Worm (Caenorhabditis elegans) whole organism, early embryonic: ENCODE measurements around the gene srx-116.

Experiments used
- B0310.2 ChIP-seq: sonication (generic microtip); optimal IDR thresholded peaks from 2 replicates; lab custom pipeline; 2016; ENCODE audit warnings: mild to moderate bottlenecking, missing genetic modification characterization, missing compliant biosample characterization
- F13C5.2 ChIP-seq: sonication (generic microtip); optimal IDR thresholded peaks from 2 replicates; lab custom pipeline; 2017; ENCODE audit warnings: mild to moderate bottlenecking, missing genetic modification characterization, inconsistent platforms, missing compliant biosample characterization
- aly-1 ChIP-seq: sonication (generic microtip); optimal IDR thresholded peaks from 2 replicates; lab custom pipeline; 2016; ENCODE audit warnings: missing genetic modification characterization, missing compliant biosample characterization
- ama-1 ChIP-seq: fragments of 150-350 bp; optimal IDR thresholded peaks from 2 replicates; lab custom pipeline; 2014
- ceh-13 ChIP-seq: fragments of 200-800 bp; sonication (Bioruptor generic); optimal IDR thresholded peaks from 2 replicates; lab custom pipeline; 2018; ENCODE audit warnings: mild to moderate bottlenecking, missing genetic modification characterization, missing compliant biosample characterization
- ceh-36 ChIP-seq: sonication (generic microtip); optimal IDR thresholded peaks from 2 replicates; lab custom pipeline; 2016; ENCODE audit warnings: missing genetic modification characterization, inconsistent platforms, missing compliant biosample characterization
- ets-7 ChIP-seq: sonication (generic microtip); optimal IDR thresholded peaks from 2 replicates; lab custom pipeline; 2016; ENCODE audit warnings: missing genotype, missing genetic modification characterization, missing compliant biosample characterization
- flt-1 ChIP-seq: fragments of 200-800 bp; sonication (Bioruptor generic); IDR thresholded peaks from 2 replicates; pipeline ENCODE4 v1.3.6; 2022; ENCODE audit warnings: missing genetic modification characterization, missing compliant biosample characterization
- hmg-4 ChIP-seq: fragments of 200-800 bp; sonication (Bioruptor generic); optimal IDR thresholded peaks from 2 replicates; lab custom pipeline; 2018; ENCODE audit warnings: mild to moderate bottlenecking, missing genetic modification characterization, missing compliant biosample characterization
- hnd-1 ChIP-seq: sonication (generic microtip); optimal IDR thresholded peaks from 2 replicates; lab custom pipeline; 2016; ENCODE audit warnings: missing genetic modification characterization, missing compliant biosample characterization
- pes-1 ChIP-seq: fragments of 200-800 bp; sonication (Bioruptor generic); IDR thresholded peaks from 2 replicates; pipeline ENCODE4 v1.3.6; 2022; ENCODE audit warnings: missing genetic modification reagents, missing genetic modification characterization, missing compliant biosample characterization
- tbx-11 ChIP-seq: fragments of 200-800 bp; sonication (Bioruptor generic); IDR thresholded peaks from 2 replicates; pipeline ENCODE4 v1.3.6; 2022; ENCODE audit warnings: missing genetic modification characterization, missing compliant biosample characterization
- tbx-37 ChIP-seq: fragments of 200-800 bp; sonication (Bioruptor generic); conservative IDR thresholded peaks from 2 replicates; pipeline ENCODE4 v1.3.6; 2022; ENCODE audit warnings: missing genetic modification reagents, missing genetic modification characterization, missing compliant biosample characterization
- tra-4 ChIP-seq: sonication (generic microtip); optimal IDR thresholded peaks from 2 replicates; lab custom pipeline; 2017; ENCODE audit warnings: missing genetic modification characterization, missing compliant biosample characterization

- no peak for TF ChIP-seq pes-1 (GFP tag; lab: Robert Waterston, UW)
- TF ChIP-seq ceh-36 (tag; lab: Kevin White, UChicago) = no peak
- TF ChIP-seq ama-1 (lab: Kevin White, UChicago) = no peak
- TF ChIP-seq F13C5.2 (tag; lab: Kevin White, UChicago) = no peak
- no peak for TF ChIP-seq ceh-13 (GFP tag; lab: Kevin White, UChicago)
- TF ChIP-seq ets-7 = no peak
- TF ChIP-seq flt-1 (GFP tag; lab: Robert Waterston, UW) = no peak
- TF ChIP-seq tbx-11 (GFP tag; lab: Robert Waterston, UW) = no peak
- TF ChIP-seq hnd-1 (tag; lab: Kevin White, UChicago) = no peak
- no peak for TF ChIP-seq tra-4 (tag; lab: Kevin White, UChicago)
- TF ChIP-seq tbx-37 = no peak
- TF ChIP-seq aly-1 (tag; lab: Kevin White, UChicago) = no peak
- TF ChIP-seq hmg-4 (GFP tag; lab: Kevin White, UChicago) = no peak
- no peak for TF ChIP-seq B0310.2
These were observed 7.3 kb upstream of the srx-116 start for ce11 chrV:12663386-12663785.
